Worm (Caenorhabditis elegans) whole organism, L1 larva: ENCODE data around the gene ani-3.
A peak's percentile ranks its signal among the peaks of the same experiment; 100 is the strongest.

Experiments used
- F16B12.6 ChIP-seq: fragments of 150-350 bp; optimal IDR thresholded peaks from 2 replicates; lab custom pipeline; 2014; ENCODE audit warnings: missing biosample characterization, missing genetic modification characterization
- aly-2 ChIP-seq: fragments of 150-350 bp; optimal IDR thresholded peaks from 2 replicates; lab custom pipeline; 2014; ENCODE audit warnings: missing biosample characterization, missing genetic modification characterization
- ceh-63 ChIP-seq: fragments of 200-800 bp; sonication (Bioruptor generic); optimal IDR thresholded peaks from 2 replicates; lab custom pipeline; 2018; ENCODE audit warnings: mild to moderate bottlenecking, missing genetic modification characterization, missing compliant biosample characterization
- dpl-1 ChIP-seq, 3 experiments: fragments of 150-350 bp in 2 of 3; sonication (generic microtip) in 1 of 3; optimal IDR thresholded peaks; 2 replicates each; lab custom pipeline; 2014 to 2017; ENCODE audit warnings: missing biosample characterization in 3 of 3, missing genetic modification characterization in 3 of 3, missing genetic modification reagents in 3 of 3
- efl-1 ChIP-seq, 4 experiments: fragments of 150-350 bp; optimal IDR thresholded peaks in 3 of 4; peaks in 1 of 4; 1 replicate in 1 of 4; 2 replicates in 3 of 4; lab custom pipeline; 2014; ENCODE audit warnings: missing biosample characterization in 2 of 4, missing genetic modification characterization in 2 of 4, missing genetic modification reagents in 2 of 4
- egl-13 ChIP-seq: sonication (generic microtip); optimal IDR thresholded peaks from 2 replicates; lab custom pipeline; 2016; ENCODE audit warnings: missing genotype, missing genetic modification reagents, missing genetic modification characterization, missing compliant biosample characterization
- egl-27 ChIP-seq, 2 experiments: fragments of 150-350 bp in 1 of 2; sonication (generic microtip); optimal IDR thresholded peaks; 3 replicates each; lab custom pipeline; 2017 to 2018; ENCODE audit warnings: missing biosample characterization in 2 of 2, missing genetic modification characterization in 2 of 2, missing genetic modification reagents in 2 of 2
- elt-3 ChIP-seq, 6 experiments: fragments of 150-350 bp in 1 of 6; sonication (generic microtip); optimal IDR thresholded peaks; 2 replicates each; lab custom pipeline; 2017 to 2018; ENCODE audit warnings: missing biosample characterization in 6 of 6, missing genetic modification characterization in 6 of 6, inconsistent platforms in 1 of 6
- fkh-4 ChIP-seq: sonication (generic microtip); optimal IDR thresholded peaks from 2 replicates; lab custom pipeline; 2016; ENCODE audit warnings: missing compliant biosample characterization, missing genetic modification characterization, borderline replicate concordance
- fkh-8 ChIP-seq: sonication (generic microtip); optimal IDR thresholded peaks from 2 replicates; lab custom pipeline; 2016; ENCODE audit warnings: mild to moderate bottlenecking, missing genetic modification characterization, missing compliant biosample characterization
- fos-1 ChIP-seq: fragments of 150-350 bp; optimal IDR thresholded peaks from 2 replicates; lab custom pipeline; 2014; ENCODE audit warnings: missing biosample characterization, missing genetic modification characterization
- grh-1 ChIP-seq: fragments of 200-800 bp; sonication (Bioruptor generic); IDR thresholded peaks from 2 replicates; pipeline ENCODE4 v1.3.6; 2022; ENCODE audit warnings: missing genetic modification reagents, missing genetic modification characterization, missing compliant biosample characterization
- hlh-17 ChIP-seq: fragments of 200-800 bp; sonication (Bioruptor generic); optimal IDR thresholded peaks from 2 replicates; lab custom pipeline; 2018; ENCODE audit warnings: missing genetic modification characterization, mild to moderate bottlenecking, missing compliant biosample characterization, moderate library complexity, borderline replicate concordance
- hpl-2 ChIP-seq: fragments of 150-350 bp; optimal IDR thresholded peaks from 2 replicates; lab custom pipeline; 2014; ENCODE audit warnings: missing biosample characterization, missing genetic modification reagents, missing genetic modification characterization
- irx-1 ChIP-seq: sonication (generic microtip); optimal IDR thresholded peaks from 2 replicates; lab custom pipeline; 2016; ENCODE audit warnings: missing genetic modification characterization, missing compliant biosample characterization
- jun-1 ChIP-seq: fragments of 150-350 bp; optimal IDR thresholded peaks from 2 replicates; lab custom pipeline; 2014; ENCODE audit warnings: missing biosample characterization, missing genetic modification reagents, missing genetic modification characterization
- lin-13 ChIP-seq: fragments of 150-350 bp; optimal IDR thresholded peaks from 2 replicates; lab custom pipeline; 2014; ENCODE audit warnings: missing biosample characterization, missing genetic modification reagents, missing genetic modification characterization
- lin-39 ChIP-seq: fragments of 150-350 bp; optimal IDR thresholded peaks from 2 replicates; lab custom pipeline; 2014; ENCODE audit warnings: missing biosample characterization, missing genetic modification reagents, missing genetic modification characterization
- lir-3 ChIP-seq: sonication (generic microtip); optimal IDR thresholded peaks from 2 replicates; lab custom pipeline; 2016; ENCODE audit warnings: mild to moderate bottlenecking, missing genetic modification characterization, moderate library complexity, missing compliant biosample characterization; ENCODE audit not compliant: poor library complexity
- lsy-2 ChIP-seq, 2 experiments: fragments of 150-350 bp; optimal IDR thresholded peaks; 2 replicates each; lab custom pipeline; 2014; ENCODE audit warnings: missing biosample characterization in 2 of 2, missing genetic modification characterization in 2 of 2
- nhr-12 ChIP-seq: sonication (generic microtip); optimal IDR thresholded peaks from 2 replicates; lab custom pipeline; 2017; ENCODE audit warnings: missing biosample characterization, missing genetic modification characterization
- nhr-19 ChIP-seq: fragments of 200-800 bp; sonication (Bioruptor generic); conservative IDR thresholded peaks from 2 replicates; pipeline ENCODE4 v1.3.6; 2022; ENCODE audit warnings: missing genetic modification characterization, missing compliant biosample characterization
- nhr-20 ChIP-seq: sonication (generic microtip); optimal IDR thresholded peaks from 2 replicates; lab custom pipeline; 2016; ENCODE audit warnings: mild to moderate bottlenecking, missing genetic modification characterization, missing compliant biosample characterization
- nhr-237 ChIP-seq: fragments of 150-350 bp; optimal IDR thresholded peaks from 2 replicates; lab custom pipeline; 2014; ENCODE audit warnings: missing biosample characterization, missing genetic modification characterization
- nhr-77 ChIP-seq: fragments of 150-350 bp; optimal IDR thresholded peaks from 2 replicates; lab custom pipeline; 2014; ENCODE audit warnings: missing biosample characterization, missing genetic modification characterization
- nhr-84 ChIP-seq: sonication (generic microtip); optimal IDR thresholded peaks from 2 replicates; lab custom pipeline; 2017; ENCODE audit warnings: missing biosample characterization, missing genetic modification characterization
- pag-3 ChIP-seq: sonication (generic microtip); optimal IDR thresholded peaks from 2 replicates; lab custom pipeline; 2017; ENCODE audit warnings: missing genetic modification characterization, mild to moderate bottlenecking, missing compliant biosample characterization, antibody characterized with exemption, borderline replicate concordance; ENCODE audit not compliant: insufficient read depth
- pax-3 ChIP-seq: fragments of 200-800 bp; sonication (Bioruptor generic); optimal IDR thresholded peaks from 2 replicates; lab custom pipeline; 2018; ENCODE audit warnings: mild to moderate bottlenecking, missing genetic modification characterization, moderate library complexity, missing compliant biosample characterization
- pqm-1 ChIP-seq: sonication (generic microtip); optimal IDR thresholded peaks from 3 replicates; lab custom pipeline; 2017; ENCODE audit warnings: missing biosample characterization, missing genetic modification characterization
- rnt-1 ChIP-seq: sonication (generic microtip); optimal IDR thresholded peaks from 2 replicates; lab custom pipeline; 2016; ENCODE audit warnings: mild to moderate bottlenecking, missing genetic modification characterization, moderate library complexity, missing compliant biosample characterization
- skn-1 ChIP-seq: fragments of 150-350 bp; optimal IDR thresholded peaks from 2 replicates; lab custom pipeline; 2014; ENCODE audit warnings: missing biosample characterization, missing genetic modification characterization
- sox-4 ChIP-seq: sonication (generic microtip); optimal IDR thresholded peaks from 2 replicates; lab custom pipeline; 2016; ENCODE audit warnings: missing genetic modification characterization, missing compliant biosample characterization
- swsn-7 ChIP-seq: sonication (generic microtip); optimal IDR thresholded peaks from 2 replicates; lab custom pipeline; 2016; ENCODE audit warnings: missing genetic modification characterization, missing compliant biosample characterization
- unc-62 ChIP-seq: fragments of 150-350 bp; optimal IDR thresholded peaks from 2 replicates; lab custom pipeline; 2014; ENCODE audit warnings: missing biosample characterization, missing genetic modification reagents, missing genetic modification characterization
- unc-86 ChIP-seq: sonication (generic microtip); optimal IDR thresholded peaks from 2 replicates; lab custom pipeline; 2016; ENCODE audit warnings: missing genetic modification characterization, missing compliant biosample characterization
- vab-15 ChIP-seq: sonication (generic microtip); optimal IDR thresholded peaks from 2 replicates; lab custom pipeline; 2017; ENCODE audit warnings: missing genotype, mild to moderate bottlenecking, missing genetic modification characterization, missing compliant biosample characterization
- zag-1 ChIP-seq: fragments of 150-350 bp; optimal IDR thresholded peaks from 2 replicates; lab custom pipeline; 2014; ENCODE audit warnings: missing biosample characterization, missing genetic modification characterization
- zip-4 ChIP-seq: fragments of 200-800 bp; sonication (Bioruptor generic); optimal IDR thresholded peaks from 2 replicates; lab custom pipeline; 2018; ENCODE audit warnings: mild to moderate bottlenecking, missing genetic modification characterization, moderate library complexity, missing compliant biosample characterization

Gene ani-3

ce11 chrV:19727990-19728389 lies 30.5 kb downstream of the ani-3 start:
- no peak for TF ChIP-seq aly-2
- TF ChIP-seq rnt-1, result no peak
- TF ChIP-seq nhr-84, result no peak
- no peak for TF ChIP-seq lir-3 (tag; lab: Kevin White, UChicago)
- no peak for TF ChIP-seq lin-39 (tag; lab: Kevin White, UChicago)
- TF ChIP-seq egl-27 (tag; optimal IDR thresholded peaks at IDR 0.05; lab: Kevin White, UChicago), result no peak
- TF ChIP-seq grh-1 (GFP tag; lab: Robert Waterston, UW), result no peak
- no peak for TF ChIP-seq ceh-63 (GFP tag; lab: Kevin White, UChicago)
- TF ChIP-seq, all 84 proteins: peak for 0

ce11 chrV:19728731-19729130 lies 31.2 kb downstream of the ani-3 start, which contains the start of gene Y116F11A.3:
Gene Y116F11A.3 (plus strand): TSS chrV:19729031.
- TF ChIP-seq pag-3 (tag; lab: Kevin White, UChicago) (no peak), nhr-20 (no peak), skn-1 (no peak), fkh-4 (tag; lab: Kevin White, UChicago) (no peak), lir-3 (tag; lab: Kevin White, UChicago) (no peak), egl-13 (tag; lab: Kevin White, UChicago) (no peak), dpl-1 (GFP tag; optimal IDR thresholded peaks at IDR 0.05; lab: Kevin White, UChicago) (no peak), sox-4 (tag; lab: Kevin White, UChicago) (no peak), zip-4 (no peak), hpl-2 (GFP tag; lab: Kevin White, UChicago) (no peak), jun-1 (tag; lab: Kevin White, UChicago) (no peak), fkh-8 (tag; lab: Kevin White, UChicago) (no peak), nhr-19 (GFP tag; lab: Robert Waterston, UW) (no peak), elt-3 (tag; optimal IDR thresholded peaks at IDR 0.05; lab: Kevin White, UChicago) (no peak)

- TF ChIP-seq nhr-77 (tag; lab: Kevin White, UChicago), result no peak
- TF ChIP-seq zip-4, result no peak
- no peak for TF ChIP-seq swsn-7
- TF ChIP-seq unc-86 (tag; lab: Kevin White, UChicago), result no peak
- no peak for TF ChIP-seq fkh-8 (tag; lab: Kevin White, UChicago)
- no peak for TF ChIP-seq pax-3
- TF ChIP-seq F16B12.6 (tag; lab: Kevin White, UChicago), result no peak
- no peak for TF ChIP-seq nhr-12 (tag; lab: Kevin White, UChicago)
- no peak for TF ChIP-seq lsy-2 (tag; optimal IDR thresholded peaks at IDR 0.05; lab: Kevin White, UChicago)
- TF ChIP-seq irx-1, result no peak
- no peak for TF ChIP-seq aly-2
- TF ChIP-seq zag-1, result no peak
- TF ChIP-seq vab-15 (tag; lab: Kevin White, UChicago), result no peak
- no peak for TF ChIP-seq lir-3 (tag; lab: Kevin White, UChicago)
- no peak for TF ChIP-seq unc-62 (GFP tag; lab: Kevin White, UChicago)
- no peak for TF ChIP-seq fos-1 (tag; lab: Kevin White, UChicago)
- TF ChIP-seq nhr-237 (tag; lab: Kevin White, UChicago), result no peak
- TF ChIP-seq pqm-1, result no peak
- TF ChIP-seq lin-13 (GFP tag; lab: Kevin White, UChicago), result no peak
- TF ChIP-seq nhr-84, result no peak
These were observed 32.7 kb downstream of the ani-3 start, which contains the start of gene Y116F11A.1 for ce11 chrV:19730280-19730679. Gene Y116F11A.1 (plus strand): TSS chrV:19730580.

ce11 chrV:19733728-19734127 lies 36.2 kb downstream of the ani-3 start:
- no peak for TF ChIP-seq hlh-17
- TF ChIP-seq efl-1 (optimal IDR thresholded peaks at IDR 0.05; lab: Kevin White, UChicago), result no peak
- TF ChIP-seq efl-1 (GFP tag; optimal IDR thresholded peaks at IDR 0.05 in 1 of 2; lab: Kevin White, UChicago), result peak in 1 of 2 experiments; percentile 6
